Worm (Caenorhabditis elegans) whole organism, late embryonic: Measurements from ENCODE around the gene ZC317.7.
"Not testable (repeated sequence)": the region's sequence is repeated elsewhere in the genome, so short reads cannot be mapped to it uniquely, and the experiment has no call there.

Experiments used
- C38D4.7 ChIP-seq: fragments of 200-800 bp; sonication (Bioruptor generic); optimal IDR thresholded peaks from 2 replicates; lab custom pipeline; 2018; ENCODE audit warnings: mild to moderate bottlenecking, missing genetic modification characterization, moderate library complexity, missing compliant biosample characterization
- F13H6.1 ChIP-seq: sonication (generic microtip); optimal IDR thresholded peaks from 2 replicates; lab custom pipeline; 2016; ENCODE audit warnings: missing genetic modification characterization, missing compliant biosample characterization
- K02D7.2 ChIP-seq: sonication (generic microtip); optimal IDR thresholded peaks from 2 replicates; lab custom pipeline; 2017; ENCODE audit warnings: mild to moderate bottlenecking, missing genetic modification characterization, missing compliant biosample characterization
- K09A11.1 ChIP-seq: sonication (generic microtip); optimal IDR thresholded peaks from 2 replicates; lab custom pipeline; 2017; ENCODE audit warnings: antibody characterized with exemption, mild to moderate bottlenecking, missing genetic modification characterization, missing compliant biosample characterization; ENCODE audit not compliant: insufficient read depth
- Y22D7AL.16 ChIP-seq: sonication (generic microtip); optimal IDR thresholded peaks from 2 replicates; lab custom pipeline; 2016; ENCODE audit warnings: missing genetic modification characterization, missing compliant biosample characterization
- ceh-2 ChIP-seq: sonication (generic microtip); optimal IDR thresholded peaks from 2 replicates; lab custom pipeline; 2016; ENCODE audit warnings: missing genotype, missing genetic modification characterization, missing compliant biosample characterization
- ceh-30 ChIP-seq: fragments of 150-350 bp; optimal IDR thresholded peaks from 2 replicates; lab custom pipeline; 2014; ENCODE audit warnings: missing biosample characterization, missing genetic modification characterization
- ceh-31 ChIP-seq: sonication (generic microtip); optimal IDR thresholded peaks from 2 replicates; lab custom pipeline; 2016; ENCODE audit warnings: missing genetic modification characterization, missing compliant biosample characterization
- ceh-34 ChIP-seq: sonication (generic microtip); optimal IDR thresholded peaks from 2 replicates; lab custom pipeline; 2016; ENCODE audit warnings: mild to moderate bottlenecking, missing genetic modification characterization, missing compliant biosample characterization
- ceh-48 ChIP-seq: sonication (generic microtip); optimal IDR thresholded peaks from 2 replicates; lab custom pipeline; 2016; ENCODE audit warnings: missing genetic modification characterization, inconsistent platforms, missing compliant biosample characterization
- ceh-6 ChIP-seq: fragments of 200-800 bp; sonication (Bioruptor generic); optimal IDR thresholded peaks from 2 replicates; lab custom pipeline; 2018; ENCODE audit warnings: mild to moderate bottlenecking, missing genetic modification characterization, missing compliant biosample characterization
- che-1 ChIP-seq: sonication (generic microtip); optimal IDR thresholded peaks from 2 replicates; lab custom pipeline; 2016; ENCODE audit warnings: mild to moderate bottlenecking, missing genetic modification characterization, missing compliant biosample characterization
- elt-2 ChIP-seq: sonication (generic microtip); optimal IDR thresholded peaks from 2 replicates; lab custom pipeline; 2016; ENCODE audit warnings: missing genetic modification reagents, missing genetic modification characterization, missing compliant biosample characterization
- fkh-10 ChIP-seq: fragments of 150-350 bp; optimal IDR thresholded peaks from 2 replicates; lab custom pipeline; 2014; ENCODE audit warnings: missing biosample characterization, missing genetic modification reagents, missing genetic modification characterization
- fkh-6 ChIP-seq: sonication (generic microtip); optimal IDR thresholded peaks from 2 replicates; lab custom pipeline; 2016; ENCODE audit warnings: missing genetic modification characterization, missing compliant biosample characterization
- gmeb-2 ChIP-seq: sonication (generic microtip); optimal IDR thresholded peaks from 2 replicates; lab custom pipeline; 2016; ENCODE audit warnings: missing genetic modification characterization, inconsistent platforms, missing compliant biosample characterization
- hlh-15 ChIP-seq: sonication (generic microtip); optimal IDR thresholded peaks from 2 replicates; lab custom pipeline; 2016; ENCODE audit warnings: missing genetic modification characterization, missing compliant biosample characterization
- hlh-30 ChIP-seq: sonication (generic microtip); optimal IDR thresholded peaks from 2 replicates; lab custom pipeline; 2017; ENCODE audit warnings: antibody characterized with exemption, missing genetic modification characterization, missing compliant biosample characterization; ENCODE audit not compliant: insufficient read depth
- hlh-8 ChIP-seq: sonication (generic microtip); optimal IDR thresholded peaks from 2 replicates; lab custom pipeline; 2016; ENCODE audit warnings: missing genotype, missing genetic modification characterization, missing compliant biosample characterization
- nfya-1 ChIP-seq: sonication (generic microtip); optimal IDR thresholded peaks from 2 replicates; lab custom pipeline; 2017; ENCODE audit warnings: missing genetic modification characterization, mild to moderate bottlenecking, missing compliant biosample characterization, antibody characterized with exemption, moderate library complexity
- nhr-232 ChIP-seq: sonication (generic microtip); optimal IDR thresholded peaks from 2 replicates; lab custom pipeline; 2016; ENCODE audit warnings: missing genetic modification characterization, missing compliant biosample characterization
- npax-4 ChIP-seq: sonication (generic microtip); optimal IDR thresholded peaks from 2 replicates; lab custom pipeline; 2016; ENCODE audit warnings: missing genetic modification characterization, missing compliant biosample characterization
- pag-3 ChIP-seq: sonication (generic microtip); optimal IDR thresholded peaks from 2 replicates; lab custom pipeline; 2016; ENCODE audit warnings: missing compliant biosample characterization, missing genetic modification characterization, borderline replicate concordance
- pax-1 ChIP-seq: fragments of 150-350 bp; optimal IDR thresholded peaks from 2 replicates; lab custom pipeline; 2014; ENCODE audit warnings: missing biosample characterization, missing genetic modification characterization
- ref-2 ChIP-seq: sonication (generic microtip); optimal IDR thresholded peaks from 2 replicates; lab custom pipeline; 2016; ENCODE audit warnings: missing genetic modification characterization, missing compliant biosample characterization
- rnt-1 ChIP-seq: sonication (generic microtip); optimal IDR thresholded peaks from 2 replicates; lab custom pipeline; 2016; ENCODE audit warnings: missing genetic modification characterization, missing compliant biosample characterization
- syd-9 ChIP-seq: sonication (generic microtip); optimal IDR thresholded peaks from 2 replicates; lab custom pipeline; 2016; ENCODE audit warnings: mild to moderate bottlenecking, missing genetic modification characterization, moderate library complexity, missing compliant biosample characterization
- tbx-2 ChIP-seq: sonication (generic microtip); optimal IDR thresholded peaks from 2 replicates; lab custom pipeline; 2016; ENCODE audit warnings: missing genetic modification characterization, missing compliant biosample characterization
- ttx-3 ChIP-seq: sonication (generic microtip); optimal IDR thresholded peaks from 2 replicates; lab custom pipeline; 2016; ENCODE audit warnings: missing genetic modification reagents, missing genetic modification characterization, missing compliant biosample characterization
- unc-86 ChIP-seq: sonication (generic microtip); optimal IDR thresholded peaks from 2 replicates; lab custom pipeline; 2016; ENCODE audit warnings: missing genetic modification characterization, missing compliant biosample characterization

ZC317.7 gene

DNA sequence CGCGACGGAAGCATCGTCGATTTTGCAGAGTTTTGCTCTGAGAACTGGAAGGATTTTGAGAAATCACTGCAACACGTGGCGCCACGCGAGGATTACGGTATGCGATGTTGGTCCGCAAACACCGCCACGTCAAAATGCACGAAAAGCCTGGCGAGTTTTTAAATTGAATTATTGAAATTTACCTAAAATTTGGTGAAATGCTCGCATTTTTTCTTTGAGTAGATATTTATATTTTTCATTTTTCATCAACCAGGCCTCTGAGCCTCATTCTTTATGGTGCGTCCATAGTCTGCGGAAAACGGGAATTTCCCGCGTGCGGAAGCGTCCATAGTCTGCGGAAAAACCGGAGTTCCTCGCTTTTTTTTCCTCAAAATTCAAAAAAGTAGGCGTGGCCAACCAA lies at the start of gene ZC317.7:
ZC317.7 (minus strand) TSS at position 101 of the 400 bp plus-strand sequence.
- not testable (repeated sequence) for TF ChIP-seq che-1 (tag; lab: Kevin White, UChicago); ceh-31 (tag; lab: Kevin White, UChicago); ceh-6
- TF ChIP-seq, all 69 proteins: peak for 0; not testable (repeated sequence) for 69

DNA sequence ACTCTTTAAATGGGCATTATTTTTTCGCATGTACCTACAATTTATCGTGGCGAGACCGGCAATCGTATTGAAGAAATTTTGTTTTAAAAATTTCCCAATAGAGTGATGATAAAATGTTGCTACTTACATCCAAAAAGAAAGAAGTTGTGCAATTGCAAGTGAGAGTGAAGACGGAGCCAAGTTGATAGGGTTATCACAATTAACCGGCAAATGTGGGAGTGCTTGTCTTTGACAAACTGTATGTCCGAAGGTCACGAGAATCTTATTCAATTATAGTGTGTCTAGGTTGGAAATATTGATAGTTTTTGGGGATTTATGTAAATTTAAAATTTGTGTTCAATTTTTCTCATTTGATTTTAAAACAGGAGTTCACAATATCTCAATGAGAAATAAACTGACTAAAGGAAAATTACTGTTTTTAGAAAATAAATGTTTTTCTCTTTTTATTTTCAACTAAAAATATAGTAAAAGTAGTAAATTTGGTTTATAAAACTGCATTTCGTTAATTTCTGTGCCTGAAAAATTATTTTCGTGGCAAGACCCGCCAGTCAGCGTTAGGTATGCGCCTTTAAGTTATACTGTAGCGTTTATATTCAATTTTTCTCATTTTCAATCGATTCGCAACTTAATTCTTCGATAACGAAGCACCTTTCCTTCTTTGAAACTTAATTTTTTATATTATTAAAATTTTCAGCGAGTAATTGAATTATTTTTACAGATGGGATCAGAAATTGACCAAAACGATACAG lies 43.0 kb upstream of the ZC317.7 start, which contains the start of the genes hpo-15 and mms-19:
hpo-15 (minus strand) TSS at position 201 of the 749 bp plus-strand sequence.
mms-19 (plus strand) TSS at position 719 of the 749 bp plus-strand sequence.
- no peak for TF ChIP-seq ceh-30 (tag; lab: Kevin White, UChicago)
- no peak for TF ChIP-seq fkh-10 (GFP tag; lab: Kevin White, UChicago)
- no peak for TF ChIP-seq Y22D7AL.16
- no peak for TF ChIP-seq F13H6.1 (tag; lab: Kevin White, UChicago)
- no peak for TF ChIP-seq hlh-15 (tag; lab: Kevin White, UChicago)
- no peak for TF ChIP-seq ceh-48 (tag; lab: Kevin White, UChicago)
- no peak for TF ChIP-seq hlh-30 (tag; lab: Kevin White, UChicago)
- no peak for TF ChIP-seq K09A11.1 (tag; lab: Kevin White, UChicago)
- TF ChIP-seq ceh-2 (tag; lab: Kevin White, UChicago): no peak
- no peak for TF ChIP-seq fkh-6 (tag; lab: Kevin White, UChicago)
- no peak for TF ChIP-seq pax-1 (tag; lab: Kevin White, UChicago)
- TF ChIP-seq syd-9 (tag; lab: Kevin White, UChicago): no peak

DNA sequence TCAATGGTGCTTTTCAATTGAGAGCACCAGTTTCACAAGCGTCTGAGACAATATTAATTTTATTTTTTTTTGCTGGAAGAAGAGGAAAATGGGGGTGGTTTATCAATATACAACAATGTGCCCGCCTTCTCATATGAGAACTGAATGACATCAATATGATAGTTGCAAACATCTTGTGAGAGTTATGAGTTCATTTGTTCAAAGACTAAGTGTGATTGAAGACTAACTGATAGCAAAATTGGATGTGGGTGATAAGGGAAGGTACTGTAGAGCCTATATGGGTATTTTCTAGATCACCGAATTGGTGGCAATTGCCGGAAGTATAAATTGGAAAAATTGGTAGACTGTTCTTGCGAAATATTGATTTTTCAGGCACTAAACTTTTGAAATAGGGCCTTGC lies 41.7 kb upstream of the ZC317.7 start:
- TF ChIP-seq rnt-1 (tag; lab: Kevin White, UChicago) (no peak), elt-2 (tag; lab: Kevin White, UChicago) (peak; percentile 15)

DNA sequence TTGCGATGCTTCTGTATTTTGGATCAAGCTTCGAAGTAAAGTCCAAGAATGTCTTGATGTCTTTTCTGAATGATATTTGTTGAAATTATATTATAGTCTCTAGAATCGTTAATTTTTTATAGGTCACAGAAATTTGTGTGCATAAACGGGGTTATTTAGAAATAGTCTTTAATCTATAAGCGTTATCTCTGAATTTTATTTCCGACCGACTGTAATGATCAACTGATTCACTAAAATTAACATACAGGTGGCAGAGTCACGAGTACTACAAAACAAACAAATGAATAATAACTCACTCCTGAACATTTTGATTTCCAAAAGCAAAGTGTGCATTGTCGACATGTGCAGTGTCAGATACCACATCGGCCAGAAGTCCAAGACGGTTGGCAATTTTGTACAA lies 40.9 kb upstream of the ZC317.7 start:
- TF ChIP-seq che-1 (tag; lab: Kevin White, UChicago) (no peak), ceh-31 (tag; lab: Kevin White, UChicago) (no peak), nfya-1 (tag; lab: Kevin White, UChicago) (no peak), syd-9 (tag; lab: Kevin White, UChicago) (no peak), ceh-34 (tag; lab: Kevin White, UChicago) (no peak), tbx-2 (tag; lab: Kevin White, UChicago) (no peak), fkh-10 (GFP tag; lab: Kevin White, UChicago) (no peak), pag-3 (tag; lab: Kevin White, UChicago) (no peak), hlh-8 (tag; lab: Kevin White, UChicago) (no peak), unc-86 (no peak), nhr-232 (tag; lab: Kevin White, UChicago) (no peak), ttx-3 (tag; lab: Kevin White, UChicago) (no peak)
- TF ChIP-seq, all 69 proteins: peak for 0

DNA sequence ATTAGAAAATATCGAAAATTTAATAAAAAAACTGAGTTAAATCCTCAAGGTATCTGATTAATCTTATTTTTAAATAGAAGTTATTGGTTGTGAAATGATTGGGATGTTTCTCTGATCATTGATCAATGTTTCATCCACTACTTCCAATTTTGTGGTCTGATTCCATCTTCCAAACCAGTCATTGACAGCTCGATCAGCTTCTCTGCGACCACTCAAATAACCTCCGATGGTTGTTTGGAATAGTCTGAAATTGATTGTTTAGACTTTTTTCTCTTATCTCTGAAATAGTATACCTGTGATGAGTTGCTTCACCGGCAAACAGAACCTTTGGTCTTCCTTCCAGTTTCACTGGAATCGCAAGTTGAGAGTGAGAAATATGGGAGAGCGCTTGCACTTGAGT lies 39.1 kb upstream of the ZC317.7 start:
- TF ChIP-seq ref-2 (tag; lab: Kevin White, UChicago) (no peak), C38D4.7 (GFP tag; lab: Kevin White, UChicago) (no peak), unc-86 (no peak)

- no peak for TF ChIP-seq Y22D7AL.16
- TF ChIP-seq K02D7.2 (tag; lab: Kevin White, UChicago): no peak
- TF ChIP-seq pag-3 (tag; lab: Kevin White, UChicago): no peak
- TF ChIP-seq gmeb-2 (tag; lab: Kevin White, UChicago): no peak
- TF ChIP-seq npax-4 (tag; lab: Kevin White, UChicago): no peak
These were observed 38.3 kb upstream of the ZC317.7 start for ce11 chrV:5509134-5509533.
